Fruit fly (Drosophila melanogaster): Measurements from ENCODE around the gene CG13251.

- TF ChIP-seq psq (optimal IDR thresholded peaks at IDR 0.05) = no peak
- no peak for TF ChIP-seq Sin3A (optimal IDR thresholded peaks at IDR 0.05)
- no peak for TF ChIP-seq insv (optimal IDR thresholded peaks at IDR 0.05)
- TF ChIP-seq h (optimal IDR thresholded peaks at IDR 0.05) = no peak
Measured at dm6 chr3L:20637845-20638244, 846 bp downstream of the CG13251 start.
